Fruit fly (Drosophila melanogaster) whole organism, adult: ENCODE data around the gene CG11905.

Source experiments
- CG11617 ChIP-seq: fragments of 200-800 bp; sonication (Bioruptor generic); optimal IDR thresholded peaks from 2 replicates; lab custom pipeline; 2017; ENCODE audit warnings: mild to moderate bottlenecking, missing biosample characterization, missing genetic modification reagents, missing genetic modification characterization
- CG12768 ChIP-seq: fragments of 200-800 bp; sonication (Bioruptor generic); optimal IDR thresholded peaks from 2 replicates; lab custom pipeline; 2017; ENCODE audit warnings: missing biosample characterization, missing genetic modification characterization, mild to moderate bottlenecking, moderate library complexity, missing genetic modification reagents
- CG33017 ChIP-seq: fragments of 200-800 bp; sonication (Bioruptor generic); optimal IDR thresholded peaks from 2 replicates; lab custom pipeline; 2018; ENCODE audit warnings: missing biosample characterization, mild to moderate bottlenecking, missing genetic modification characterization, moderate library complexity
- CG7045 ChIP-seq: fragments of 200-800 bp; sonication (Bioruptor generic); optimal IDR thresholded peaks from 2 replicates; lab custom pipeline; 2017; ENCODE audit warnings: missing biosample characterization, mild to moderate bottlenecking, missing genetic modification characterization
- CG7101 ChIP-seq: fragments of 200-800 bp; sonication (Bioruptor generic); optimal IDR thresholded peaks from 2 replicates; lab custom pipeline; 2018; ENCODE audit warnings: missing biosample characterization, mild to moderate bottlenecking, missing genetic modification characterization, moderate library complexity
- Clk ChIP-seq: fragments of 200-800 bp; sonication (Bioruptor generic); optimal IDR thresholded peaks from 2 replicates; lab custom pipeline; 2017; ENCODE audit warnings: missing biosample characterization, missing genetic modification characterization
- Crg-1 ChIP-seq: fragments of 200-800 bp; sonication (Bioruptor generic); optimal IDR thresholded peaks from 2 replicates; lab custom pipeline; 2016; ENCODE audit warnings: missing biosample characterization, missing genetic modification characterization
- bab1 ChIP-seq: fragments of 200-800 bp; sonication (Bioruptor generic); optimal IDR thresholded peaks from 3 replicates; lab custom pipeline; 2019; ENCODE audit warnings: missing biosample characterization, mild to moderate bottlenecking, missing genetic modification characterization, moderate library complexity
- cnc ChIP-seq, 2 experiments: fragments of >200 bp; optimal IDR thresholded peaks; 2 replicates each; lab custom pipeline; 2017
- kay ChIP-seq: fragments of 200-800 bp; sonication (Bioruptor generic); peaks from one replicate; lab custom pipeline; 2016; ENCODE audit warnings: missing biosample characterization, missing genetic modification characterization, borderline replicate concordance
- ovo ChIP-seq: fragments of 200-800 bp; sonication (Bioruptor generic); optimal IDR thresholded peaks from 2 replicates; lab custom pipeline; 2016; ENCODE audit warnings: missing biosample characterization, missing genetic modification characterization
- pad ChIP-seq: fragments of 200-800 bp; sonication (Bioruptor generic); optimal IDR thresholded peaks from 3 replicates; lab custom pipeline; 2017; ENCODE audit warnings: missing biosample characterization, missing genetic modification characterization, mild to moderate bottlenecking, moderate library complexity, missing genetic modification reagents
- tj ChIP-seq: fragments of 200-800 bp; sonication (Bioruptor generic); optimal IDR thresholded peaks from 3 replicates; lab custom pipeline; 2017; ENCODE audit warnings: missing biosample characterization, mild to moderate bottlenecking, missing genetic modification characterization, moderate library complexity
- toe ChIP-seq: fragments of 200-800 bp; sonication (Bioruptor generic); optimal IDR thresholded peaks from 2 replicates; lab custom pipeline; 2016; ENCODE audit warnings: missing biosample characterization, missing genetic modification characterization

DNA sequence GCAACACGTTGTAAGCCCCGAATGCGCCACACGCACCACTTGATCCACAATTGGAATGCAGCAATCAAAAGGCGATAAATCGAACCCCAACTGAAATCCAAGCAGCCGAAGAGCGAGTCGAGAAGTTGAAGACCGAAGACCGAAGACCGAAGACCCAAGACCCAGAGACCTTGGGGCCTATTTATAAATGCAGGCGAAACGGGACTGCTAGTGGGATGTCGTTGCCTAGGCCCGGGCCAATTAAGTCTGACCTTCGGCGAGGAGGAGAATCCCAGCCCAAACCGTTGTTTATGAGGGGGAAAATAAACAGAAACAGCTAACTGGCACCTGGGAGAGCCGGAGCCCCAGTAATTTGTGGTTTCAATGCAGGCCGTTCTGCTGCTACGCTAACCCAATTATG is 1.4 kb upstream of the CG11905 start:
- TF ChIP-seq ovo: no peak
- no peak for TF ChIP-seq CG7101
- TF ChIP-seq CG12768 (GFP tag; lab: Kevin White, UChicago): no peak
- TF ChIP-seq bab1: no peak
- no peak for TF ChIP-seq CG11617 (GFP tag; lab: Kevin White, UChicago)
- TF ChIP-seq cnc (optimal IDR thresholded peaks at IDR 0.05; lab: Kevin White, UChicago): no peak
- no peak for TF ChIP-seq toe (GFP tag; lab: Kevin White, UChicago)
- no peak for TF ChIP-seq Clk (GFP tag; lab: Kevin White, UChicago)
- no peak for TF ChIP-seq CG7045 (GFP tag; lab: Kevin White, UChicago)
- TF ChIP-seq pad (GFP tag; lab: Kevin White, UChicago): no peak
- TF ChIP-seq Crg-1: no peak
- no peak for TF ChIP-seq tj (GFP tag; lab: Kevin White, UChicago)
- TF ChIP-seq CG33017 (tag; lab: Kevin White, UChicago): no peak
- TF ChIP-seq kay (GFP tag; lab: Kevin White, UChicago): no peak
